Worm (Caenorhabditis elegans) whole organism, midembryonic: ENCODE measurements around the gene srh-1.

Experiments used
- flt-1 ChIP-seq: fragments of 200-800 bp; sonication (Bioruptor generic); IDR thresholded peaks from 2 replicates; pipeline ENCODE4 v1.3.6; 2022; ENCODE audit warnings: missing genetic modification characterization, missing compliant biosample characterization
- klf-2 ChIP-seq: fragments of 200-800 bp; sonication (Bioruptor generic); conservative IDR thresholded peaks from 2 replicates; pipeline ENCODE4 v1.3.6; 2022; ENCODE audit warnings: missing genetic modification reagents, missing genetic modification characterization, missing compliant biosample characterization
- ztf-23 ChIP-seq: fragments of 200-800 bp; sonication (Bioruptor generic); IDR thresholded peaks from 2 replicates; pipeline ENCODE4 v1.3.6; 2022; ENCODE audit warnings: missing genetic modification reagents, missing genetic modification characterization, missing compliant biosample characterization
- ztf-29 ChIP-seq: fragments of 200-800 bp; sonication (Bioruptor generic); IDR thresholded peaks from 2 replicates; pipeline ENCODE4 v1.3.6; 2022; ENCODE audit warnings: missing genetic modification reagents, missing genetic modification characterization, missing compliant biosample characterization

DNA sequence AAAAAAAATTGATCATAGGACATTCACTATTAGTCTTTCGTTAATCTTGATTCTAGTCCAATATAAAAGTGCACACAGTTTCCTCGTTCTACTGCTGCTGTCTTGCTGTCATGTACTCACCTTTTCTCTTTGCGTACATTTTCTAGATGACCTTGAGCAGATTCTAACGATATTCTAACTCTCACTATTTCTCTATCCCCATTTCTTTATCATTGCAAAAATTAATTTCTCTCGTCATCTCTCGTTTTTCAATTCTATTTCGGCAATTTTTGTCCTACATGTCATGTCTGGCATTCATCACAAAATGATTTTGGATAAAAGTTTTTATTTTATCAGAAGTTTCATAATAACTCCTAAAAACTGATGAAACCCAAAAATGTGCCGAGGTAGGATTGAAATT, 23.1 kb downstream of the srh-1 start, which contains the start of gene ttll-5:
- TF ChIP-seq klf-2 (no peak), ztf-23 (GFP tag; lab: Robert Waterston, UW) (no peak), ztf-29 (no peak), flt-1 (no peak)
